Worm (Caenorhabditis elegans) whole organism, early embryonic: ENCODE data around the gene bnc-1.

Experiments used
- B0310.2 ChIP-seq: sonication (generic microtip); optimal IDR thresholded peaks from 2 replicates; lab custom pipeline; 2016; ENCODE audit warnings: mild to moderate bottlenecking, missing genetic modification characterization, missing compliant biosample characterization
- F13C5.2 ChIP-seq: sonication (generic microtip); optimal IDR thresholded peaks from 2 replicates; lab custom pipeline; 2017; ENCODE audit warnings: mild to moderate bottlenecking, missing genetic modification characterization, inconsistent platforms, missing compliant biosample characterization
- aly-1 ChIP-seq: sonication (generic microtip); optimal IDR thresholded peaks from 2 replicates; lab custom pipeline; 2016; ENCODE audit warnings: missing genetic modification characterization, missing compliant biosample characterization
- ama-1 ChIP-seq: fragments of 150-350 bp; optimal IDR thresholded peaks from 2 replicates; lab custom pipeline; 2014
- ceh-13 ChIP-seq: fragments of 200-800 bp; sonication (Bioruptor generic); optimal IDR thresholded peaks from 2 replicates; lab custom pipeline; 2018; ENCODE audit warnings: mild to moderate bottlenecking, missing genetic modification characterization, missing compliant biosample characterization
- ceh-36 ChIP-seq: sonication (generic microtip); optimal IDR thresholded peaks from 2 replicates; lab custom pipeline; 2016; ENCODE audit warnings: missing genetic modification characterization, inconsistent platforms, missing compliant biosample characterization
- ets-7 ChIP-seq: sonication (generic microtip); optimal IDR thresholded peaks from 2 replicates; lab custom pipeline; 2016; ENCODE audit warnings: missing genotype, missing genetic modification characterization, missing compliant biosample characterization
- flt-1 ChIP-seq: fragments of 200-800 bp; sonication (Bioruptor generic); IDR thresholded peaks from 2 replicates; pipeline ENCODE4 v1.3.6; 2022; ENCODE audit warnings: missing genetic modification characterization, missing compliant biosample characterization
- hmbx-1 ChIP-seq: sonication (generic microtip); optimal IDR thresholded peaks from 2 replicates; lab custom pipeline; 2016; ENCODE audit warnings: mild to moderate bottlenecking, missing genetic modification characterization, missing compliant biosample characterization
- hmg-4 ChIP-seq: fragments of 200-800 bp; sonication (Bioruptor generic); optimal IDR thresholded peaks from 2 replicates; lab custom pipeline; 2018; ENCODE audit warnings: mild to moderate bottlenecking, missing genetic modification characterization, missing compliant biosample characterization
- hnd-1 ChIP-seq: sonication (generic microtip); optimal IDR thresholded peaks from 2 replicates; lab custom pipeline; 2016; ENCODE audit warnings: missing genetic modification characterization, missing compliant biosample characterization
- pes-1 ChIP-seq: fragments of 200-800 bp; sonication (Bioruptor generic); IDR thresholded peaks from 2 replicates; pipeline ENCODE4 v1.3.6; 2022; ENCODE audit warnings: missing genetic modification reagents, missing genetic modification characterization, missing compliant biosample characterization
- scrt-1 ChIP-seq: fragments of 200-800 bp; sonication (Bioruptor generic); IDR thresholded peaks from 2 replicates; pipeline ENCODE4 v1.3.6; 2022; ENCODE audit warnings: missing genetic modification characterization, missing compliant biosample characterization
- sea-1 ChIP-seq: fragments of 200-800 bp; sonication (Bioruptor generic); conservative IDR thresholded peaks from 2 replicates; pipeline ENCODE4 v1.3.6; 2022; ENCODE audit warnings: missing genetic modification characterization, missing compliant biosample characterization
- tbx-11 ChIP-seq: fragments of 200-800 bp; sonication (Bioruptor generic); IDR thresholded peaks from 2 replicates; pipeline ENCODE4 v1.3.6; 2022; ENCODE audit warnings: missing genetic modification characterization, missing compliant biosample characterization
- tbx-37 ChIP-seq: fragments of 200-800 bp; sonication (Bioruptor generic); conservative IDR thresholded peaks from 2 replicates; pipeline ENCODE4 v1.3.6; 2022; ENCODE audit warnings: missing genetic modification reagents, missing genetic modification characterization, missing compliant biosample characterization
- tra-4 ChIP-seq: sonication (generic microtip); optimal IDR thresholded peaks from 2 replicates; lab custom pipeline; 2017; ENCODE audit warnings: missing genetic modification characterization, missing compliant biosample characterization

The bnc-1 gene

DNA sequence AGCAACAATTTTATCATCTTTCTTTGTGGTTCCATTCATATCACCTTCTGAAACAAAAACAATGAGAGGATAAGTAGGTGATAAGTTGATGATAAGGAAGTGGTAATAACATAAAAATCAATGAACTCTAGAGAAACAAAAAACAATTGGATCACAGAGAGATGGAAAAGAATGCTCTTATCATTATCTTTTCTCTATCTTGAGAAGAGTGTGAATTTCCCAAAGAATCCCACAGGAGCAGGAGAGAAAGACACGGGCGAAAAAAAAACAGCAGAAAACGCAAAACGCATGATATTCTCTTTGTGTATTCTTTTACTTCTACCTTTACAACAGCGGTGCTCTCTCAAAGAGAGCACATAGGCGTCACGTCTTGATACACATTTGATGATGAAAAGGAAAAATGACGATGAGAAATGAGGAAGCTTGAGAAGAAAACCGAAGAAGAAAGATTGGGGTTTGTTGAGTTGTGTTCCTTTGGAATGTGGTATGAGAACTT, 7.5 kb downstream of the bnc-1 start, which contains the start of gene twk-24:
Gene twk-24, minus strand, starts transcription at position 51 of the 496 bp plus-strand sequence.
- TF ChIP-seq pes-1 (GFP tag; lab: Robert Waterston, UW) (no peak), tbx-11 (GFP tag; lab: Robert Waterston, UW) (no peak), ceh-13 (GFP tag; lab: Kevin White, UChicago) (no peak), hnd-1 (no peak), hmg-4 (GFP tag; lab: Kevin White, UChicago) (no peak), aly-1 (tag; lab: Kevin White, UChicago) (no peak), ceh-36 (tag; lab: Kevin White, UChicago) (no peak), flt-1 (GFP tag; lab: Robert Waterston, UW) (no peak), ama-1 (lab: Kevin White, UChicago) (no peak), tra-4 (tag; lab: Kevin White, UChicago) (no peak), ets-7 (tag; lab: Kevin White, UChicago) (no peak), tbx-37 (GFP tag; lab: Robert Waterston, UW) (no peak)

DNA sequence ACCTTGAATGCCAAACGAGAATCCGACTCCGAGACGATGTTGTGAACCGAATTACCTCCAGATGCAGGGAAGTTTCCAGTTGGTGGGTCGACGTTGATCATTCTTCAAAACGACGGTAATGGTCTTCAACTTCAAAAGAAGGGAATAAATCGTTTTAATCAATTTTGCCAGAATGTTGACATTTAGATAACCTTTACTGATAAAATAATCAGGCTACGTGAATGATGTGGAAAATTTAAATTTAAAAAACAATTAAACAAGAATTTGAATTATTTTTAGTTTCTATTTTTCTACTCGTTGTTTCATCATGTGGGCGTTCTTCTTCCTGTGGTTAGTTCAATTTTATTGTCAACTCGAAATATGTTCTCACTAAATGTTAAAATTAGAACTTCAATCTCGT, 13.1 kb downstream of the bnc-1 start, which contains the start of gene ssp-35:
Gene ssp-35, minus strand, starts transcription at position 101 of the 400 bp plus-strand sequence.
- TF ChIP-seq tra-4 (tag; lab: Kevin White, UChicago) (no peak), ceh-36 (tag; lab: Kevin White, UChicago) (no peak), F13C5.2 (no peak), hnd-1 (no peak), aly-1 (tag; lab: Kevin White, UChicago) (no peak), tbx-37 (GFP tag; lab: Robert Waterston, UW) (no peak), B0310.2 (tag; lab: Kevin White, UChicago) (no peak), pes-1 (GFP tag; lab: Robert Waterston, UW) (no peak), hmg-4 (GFP tag; lab: Kevin White, UChicago) (no peak), tbx-11 (GFP tag; lab: Robert Waterston, UW) (no peak), sea-1 (GFP tag; lab: Robert Waterston, UW) (no peak), ets-7 (tag; lab: Kevin White, UChicago) (no peak), ama-1 (lab: Kevin White, UChicago) (no peak), hmbx-1 (tag; lab: Kevin White, UChicago) (no peak), scrt-1 (no peak), ceh-13 (GFP tag; lab: Kevin White, UChicago) (no peak), flt-1 (GFP tag; lab: Robert Waterston, UW) (no peak)

DNA sequence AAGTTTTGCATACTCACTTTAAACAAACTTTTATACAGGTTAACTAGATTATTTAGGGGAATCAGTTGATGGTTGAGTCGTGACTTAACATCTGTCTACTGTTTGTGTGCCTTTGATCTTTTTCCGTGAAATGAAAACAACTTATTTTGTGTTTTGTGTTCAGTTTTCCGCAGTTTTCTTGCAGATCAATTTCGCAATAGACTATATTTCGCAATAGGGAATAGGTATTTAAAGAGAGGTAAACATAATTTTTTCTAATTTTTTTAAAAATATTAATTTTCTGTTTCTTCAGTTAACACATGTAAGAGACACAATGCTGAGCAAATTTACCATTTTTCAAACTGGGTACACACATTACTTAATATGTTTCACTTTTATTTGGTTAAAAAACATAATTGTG, 15.5 kb downstream of the bnc-1 start, which contains the start of gene tbb-6:
Gene tbb-6, plus strand, starts transcription at position 155 of the 400 bp plus-strand sequence.
- TF ChIP-seq scrt-1 (no peak), hmbx-1 (tag; lab: Kevin White, UChicago) (no peak), ceh-13 (GFP tag; lab: Kevin White, UChicago) (no peak), tra-4 (tag; lab: Kevin White, UChicago) (no peak), tbx-37 (GFP tag; lab: Robert Waterston, UW) (no peak), flt-1 (GFP tag; lab: Robert Waterston, UW) (no peak), ets-7 (tag; lab: Kevin White, UChicago) (no peak), ceh-36 (tag; lab: Kevin White, UChicago) (no peak), F13C5.2 (no peak), sea-1 (GFP tag; lab: Robert Waterston, UW) (no peak), ama-1 (lab: Kevin White, UChicago) (no peak), aly-1 (tag; lab: Kevin White, UChicago) (no peak), tbx-11 (GFP tag; lab: Robert Waterston, UW) (no peak), pes-1 (GFP tag; lab: Robert Waterston, UW) (no peak), hnd-1 (no peak), B0310.2 (tag; lab: Kevin White, UChicago) (no peak), hmg-4 (GFP tag; lab: Kevin White, UChicago) (no peak)

- no peak for TF ChIP-seq scrt-1
- TF ChIP-seq sea-1 (GFP tag; lab: Robert Waterston, UW) = no peak
Measured at ce11 chrV:12258922-12259321, 17.9 kb downstream of the bnc-1 start, which contains the start of gene ugt-56. Gene ugt-56 (plus strand): TSS chrV:12258982.

DNA sequence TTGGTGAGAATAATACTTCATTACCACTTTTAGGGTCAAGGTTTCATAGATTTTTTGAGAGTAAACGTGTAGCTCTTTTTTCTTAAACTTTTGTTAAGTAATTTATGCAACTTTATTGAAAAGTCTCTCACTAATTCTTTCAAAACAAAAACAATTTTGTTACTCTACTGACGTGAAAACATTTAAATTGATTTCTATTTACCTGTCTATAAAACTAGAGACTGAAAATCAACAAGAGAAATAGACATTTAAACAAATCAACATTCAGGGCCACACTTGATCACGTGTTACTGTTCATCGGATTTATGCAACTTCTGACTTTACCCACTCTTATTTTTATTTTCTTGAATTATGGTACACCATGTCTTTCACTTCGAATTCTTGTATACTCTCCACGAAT, 20.4 kb downstream of the bnc-1 start, which contains the start of gene ugt-55:
Gene ugt-55, plus strand, starts transcription at position 301 of the 400 bp plus-strand sequence.
- TF ChIP-seq tbx-37 (GFP tag; lab: Robert Waterston, UW) (no peak), pes-1 (GFP tag; lab: Robert Waterston, UW) (no peak), hmg-4 (GFP tag; lab: Kevin White, UChicago) (no peak), flt-1 (GFP tag; lab: Robert Waterston, UW) (no peak), tra-4 (tag; lab: Kevin White, UChicago) (no peak), sea-1 (GFP tag; lab: Robert Waterston, UW) (no peak), hmbx-1 (tag; lab: Kevin White, UChicago) (no peak)

DNA sequence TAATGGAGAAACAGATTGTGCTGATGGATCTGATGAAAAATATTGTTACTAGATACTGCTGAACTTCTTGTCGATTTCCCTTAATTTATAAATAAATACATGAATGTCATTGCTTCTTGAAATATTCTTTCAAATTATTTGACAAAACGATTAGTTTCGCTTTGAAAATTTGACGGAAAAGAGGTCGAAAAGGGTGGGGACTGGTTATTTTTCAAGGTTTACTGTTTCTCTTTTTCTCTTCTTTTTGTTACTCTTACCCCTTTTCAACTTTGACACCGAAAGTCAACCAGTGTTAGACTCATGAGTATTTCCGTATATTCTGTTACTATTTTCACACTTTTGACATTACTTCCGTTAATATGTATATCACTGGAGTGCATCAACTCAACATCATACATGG, 21.5 kb downstream of the bnc-1 start, which contains the start of gene T04H1.12:
Gene T04H1.12, plus strand, starts transcription at position 301 of the 400 bp plus-strand sequence.
- TF ChIP-seq hnd-1 (no peak), B0310.2 (tag; lab: Kevin White, UChicago) (no peak), aly-1 (tag; lab: Kevin White, UChicago) (no peak), hmg-4 (GFP tag; lab: Kevin White, UChicago) (no peak), ceh-13 (GFP tag; lab: Kevin White, UChicago) (no peak), tbx-11 (GFP tag; lab: Robert Waterston, UW) (no peak), flt-1 (GFP tag; lab: Robert Waterston, UW) (no peak)

DNA sequence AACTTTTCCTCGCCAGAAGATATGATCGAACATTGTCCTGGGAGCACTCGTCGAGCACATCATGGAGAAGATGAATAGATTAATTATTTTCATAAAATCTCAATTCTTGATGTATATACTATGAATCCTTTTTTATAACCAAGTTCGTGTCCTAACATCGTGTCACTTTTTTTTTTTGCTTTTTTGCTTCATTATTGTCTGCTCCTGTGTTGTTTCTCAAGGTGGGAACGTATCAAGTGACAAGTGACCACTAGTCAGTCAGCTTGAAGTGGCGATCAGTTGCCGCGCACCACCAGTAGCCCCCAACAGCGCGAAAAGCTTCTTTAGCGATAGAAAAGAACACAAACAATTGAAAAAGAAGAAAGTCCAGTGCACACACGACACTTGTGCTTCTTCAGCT, 24.6 kb downstream of the bnc-1 start, which contains the start of gene lrx-1:
Gene lrx-1, plus strand, starts transcription at position 301 of the 400 bp plus-strand sequence.
- no peak for TF ChIP-seq hmg-4 (GFP tag; lab: Kevin White, UChicago)
- no peak for TF ChIP-seq ets-7 (tag; lab: Kevin White, UChicago)
- no peak for TF ChIP-seq tra-4 (tag; lab: Kevin White, UChicago)
